Worm (Caenorhabditis elegans): ENCODE data around the gene acl-4.
A peak's percentile ranks its signal among the peaks of the same experiment; 100 is the strongest.

The acl-4 gene

ce11 chrX:2084019-2084418 is 13.8 kb upstream of the acl-4 start, which contains the start of gene F49H12.3:
F49H12.3 (plus strand) TSS chrX:2084375.
- TF ChIP-seq ceh-19 (GFP tag; optimal IDR thresholded peaks at IDR 0.05) (no peak), F13H6.1 (tag; optimal IDR thresholded peaks at IDR 0.05) (no peak), eyg-1 (tag; optimal IDR thresholded peaks at IDR 0.05) (no peak), ahr-1 (tag; optimal IDR thresholded peaks at IDR 0.05) (no peak), sox-2 (GFP tag; IDR thresholded peaks at IDR 0.05) (no peak), pha-2 (tag; optimal IDR thresholded peaks at IDR 0.05) (no peak), dmd-4 (tag; optimal IDR thresholded peaks at IDR 0.05; ENCODE audit: borderline replicate concordance) (no peak), ama-1 (optimal IDR thresholded peaks at IDR 0.05) (no peak), ref-2 (tag; optimal IDR thresholded peaks at IDR 0.05) (no peak), unc-42 (tag; optimal IDR thresholded peaks at IDR 0.05) (no peak), C38D4.7 (GFP tag; optimal IDR thresholded peaks at IDR 0.05) (no peak), sox-4 (tag; optimal IDR thresholded peaks at IDR 0.05) (no peak), ceh-48 (tag; optimal IDR thresholded peaks at IDR 0.05) (no peak), npax-4 (tag; optimal IDR thresholded peaks at IDR 0.05) (no peak), odd-2 (tag; optimal IDR thresholded peaks at IDR 0.05) (no peak)

DNA sequence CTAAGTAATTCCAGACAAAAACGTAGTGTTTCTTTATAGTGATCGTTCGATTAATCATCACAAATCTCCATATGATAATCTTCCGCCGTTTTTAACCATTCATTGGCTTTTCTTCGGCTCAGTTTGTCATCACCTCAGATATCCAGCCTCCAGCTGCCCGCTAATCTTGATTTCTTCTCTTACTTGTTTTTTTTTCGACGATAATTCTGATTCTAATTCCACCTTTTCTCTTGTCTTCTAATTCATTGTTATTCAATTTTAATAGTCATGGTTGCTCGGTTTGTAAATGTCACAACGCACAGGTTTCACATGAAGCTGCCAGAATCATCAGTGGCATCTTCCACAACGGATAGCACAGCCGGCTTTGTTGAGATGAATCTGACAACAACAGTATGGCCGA is 9.3 kb upstream of the acl-4 start, which contains the start of gene F49H12.4:
Gene F49H12.4 (plus strand): TSS at position 301 of the 400 bp plus-strand sequence.
- TF ChIP-seq che-1 (tag; optimal IDR thresholded peaks at IDR 0.05), result no peak
- no peak for TF ChIP-seq pros-1 (tag; optimal IDR thresholded peaks at IDR 0.05)
- no peak for TF ChIP-seq F13H6.1 (tag; optimal IDR thresholded peaks at IDR 0.05)
- TF ChIP-seq lin-11 (tag; optimal IDR thresholded peaks at IDR 0.05), result no peak

DNA sequence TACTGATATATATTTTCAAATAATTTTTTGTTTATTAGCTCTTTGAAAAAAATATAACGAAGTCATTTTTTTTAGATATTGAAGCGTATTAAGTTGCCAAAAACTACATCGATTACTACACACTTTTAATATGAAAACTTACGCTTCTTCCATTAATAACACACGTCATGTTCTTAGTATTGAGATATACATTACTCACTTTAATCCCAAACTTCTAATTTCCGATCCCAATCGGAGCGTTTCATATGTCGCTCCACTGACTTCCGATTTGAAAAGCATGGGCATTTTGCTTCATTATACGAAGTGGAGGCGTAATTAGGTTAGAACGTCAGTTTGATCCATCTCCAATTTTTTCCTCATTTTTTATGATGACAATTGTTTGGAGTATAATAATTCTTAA is 8.6 kb upstream of the acl-4 start:
- TF ChIP-seq dmd-4 (tag; optimal IDR thresholded peaks at IDR 0.05; ENCODE audit: borderline replicate concordance) (no peak), hlh-30 (tag; optimal IDR thresholded peaks at IDR 0.05; ENCODE audit: insufficient read depth) (no peak), pha-2 (tag; optimal IDR thresholded peaks at IDR 0.05) (no peak), fax-1 (tag; optimal IDR thresholded peaks at IDR 0.05) (no peak)

ce11 chrX:2075169-2075568 is 4.9 kb upstream of the acl-4 start:
- no peak for TF ChIP-seq K02D7.2 (tag; optimal IDR thresholded peaks at IDR 0.05)
- TF ChIP-seq sdc-2 (tag; optimal IDR thresholded peaks at IDR 0.05), result no peak
- no peak for TF ChIP-seq ceh-30 (tag; optimal IDR thresholded peaks at IDR 0.05)
- TF ChIP-seq ceh-6 (GFP tag; optimal IDR thresholded peaks at IDR 0.05), result no peak
- no peak for TF ChIP-seq ets-4 (tag; optimal IDR thresholded peaks at IDR 0.05)
- no peak for TF ChIP-seq npax-4 (tag; optimal IDR thresholded peaks at IDR 0.05)
- no peak for TF ChIP-seq fax-1 (tag; optimal IDR thresholded peaks at IDR 0.05)
- no peak for TF ChIP-seq ztf-16 (tag; optimal IDR thresholded peaks at IDR 0.05)
- no peak for TF ChIP-seq ceh-18 (tag; optimal IDR thresholded peaks at IDR 0.05)
- no peak for TF ChIP-seq hlh-30 (tag; optimal IDR thresholded peaks at IDR 0.05; ENCODE audit: insufficient read depth)
- TF ChIP-seq tbx-7 (tag; optimal IDR thresholded peaks at IDR 0.05), result no peak
- no peak for TF ChIP-seq pha-2 (tag; optimal IDR thresholded peaks at IDR 0.05)
- TF ChIP-seq ahr-1 (tag; optimal IDR thresholded peaks at IDR 0.05), result no peak
- no peak for TF ChIP-seq ceh-2 (tag; optimal IDR thresholded peaks at IDR 0.05)
- no peak for TF ChIP-seq C38D4.7 (GFP tag; optimal IDR thresholded peaks at IDR 0.05)
- TF ChIP-seq eyg-1 (tag; optimal IDR thresholded peaks at IDR 0.05), result no peak
- TF ChIP-seq lim-6 (tag; optimal IDR thresholded peaks at IDR 0.05), result no peak

DNA sequence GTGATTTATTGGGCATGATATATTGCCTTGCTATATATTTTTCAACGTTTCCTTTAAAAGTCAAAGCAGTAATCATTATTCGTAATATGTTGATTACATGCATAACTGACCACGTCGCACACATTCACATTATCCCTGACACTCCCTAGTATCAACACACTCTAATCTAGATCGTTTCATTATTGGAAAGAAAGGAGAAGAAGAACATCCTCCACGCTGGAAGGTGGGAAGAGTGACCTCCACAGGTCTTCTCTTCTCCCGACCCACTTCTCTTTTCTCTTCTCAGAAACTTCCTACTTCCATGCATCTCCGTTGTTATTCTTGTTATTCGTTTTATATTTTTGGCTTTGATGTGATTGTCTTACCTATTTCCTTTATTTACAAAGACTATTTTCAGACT is 3.8 kb upstream of the acl-4 start, which contains the start of gene txdc-12.2:
Gene txdc-12.2 (plus strand): TSS at position 396 of the 400 bp plus-strand sequence.
- no peak for TF ChIP-seq sox-2 (GFP tag; IDR thresholded peaks at IDR 0.05)
- TF ChIP-seq dmd-4 (tag; optimal IDR thresholded peaks at IDR 0.05; ENCODE audit: borderline replicate concordance), result no peak
- TF ChIP-seq hlh-6 (tag; optimal IDR thresholded peaks at IDR 0.05), result no peak

DNA sequence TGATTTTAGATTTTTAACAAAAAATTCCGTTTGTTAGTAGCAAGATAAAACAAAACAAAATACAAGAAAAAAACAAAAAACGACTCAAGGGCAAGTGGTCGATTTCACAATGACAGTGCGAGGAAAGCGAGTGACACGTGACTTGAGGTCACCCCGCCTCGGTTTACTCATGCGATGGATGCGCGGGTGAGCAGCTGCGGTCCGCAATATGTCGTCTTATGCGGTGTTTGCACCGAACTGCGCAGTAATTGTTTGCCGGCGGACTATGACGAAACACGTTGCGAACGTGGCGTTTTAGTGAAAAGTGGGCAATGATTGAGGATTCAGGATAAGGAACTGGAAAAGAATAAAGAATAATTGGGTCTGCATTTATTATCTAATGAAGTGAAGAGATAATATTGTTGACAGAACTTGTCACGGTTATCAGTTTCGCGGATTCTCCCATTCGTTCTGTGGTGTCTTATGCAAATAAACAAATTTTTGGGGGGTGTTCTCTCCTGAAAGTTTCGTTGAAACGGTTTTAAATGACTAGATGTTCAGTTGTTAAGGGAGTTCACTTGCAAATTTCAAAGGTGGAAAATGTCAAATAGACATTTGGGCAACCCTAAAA is 1.3 kb upstream of the acl-4 start:
- TF ChIP-seq fkh-6 (tag; optimal IDR thresholded peaks at IDR 0.05) (no peak), hlh-15 (tag; optimal IDR thresholded peaks at IDR 0.05) (no peak), hlh-6 (tag; optimal IDR thresholded peaks at IDR 0.05) (no peak), ceh-31 (tag; optimal IDR thresholded peaks at IDR 0.05) (peak; percentile 55), K09A11.1 (tag; optimal IDR thresholded peaks at IDR 0.05; ENCODE audit: insufficient read depth) (no peak), sdc-2 (tag; optimal IDR thresholded peaks at IDR 0.05) (peak; percentile 71), tbx-7 (tag; optimal IDR thresholded peaks at IDR 0.05) (no peak), elt-2 (tag; optimal IDR thresholded peaks at IDR 0.05) (peak; percentile 81), hlh-30 (tag; optimal IDR thresholded peaks at IDR 0.05; ENCODE audit: insufficient read depth) (peak; percentile 96), ztf-16 (tag; optimal IDR thresholded peaks at IDR 0.05) (no peak), K02D7.2 (tag; optimal IDR thresholded peaks at IDR 0.05) (no peak), ceh-34 (tag; optimal IDR thresholded peaks at IDR 0.05) (peak; percentile 31), madf-2 (tag; optimal IDR thresholded peaks at IDR 0.05) (no peak), ceh-24 (tag; optimal IDR thresholded peaks at IDR 0.05) (no peak), nhr-11 (tag; optimal IDR thresholded peaks at IDR 0.05) (no peak), hlh-8 (tag; optimal IDR thresholded peaks at IDR 0.05) (peak; percentile 6), che-1 (tag; optimal IDR thresholded peaks at IDR 0.05) (no peak), sox-2 (GFP tag; IDR thresholded peaks at IDR 0.05) (0 out of 2 replicates have a peak, but pooled peaks have one; percentile 5), npax-4 (tag; optimal IDR thresholded peaks at IDR 0.05) (no peak)

Data from whole organism, late embryonic.